Fruit fly (Drosophila melanogaster) whole organism, embryonic: ENCODE results near the gene CG32280.

ENCODE experiments used
- Blimp-1 ChIP-seq: fragments of 200-800 bp; sonication (Bioruptor generic); optimal IDR thresholded peaks from 3 replicates; lab custom pipeline; 2018; ENCODE audit warnings: missing biosample characterization, missing genetic modification characterization, mild to moderate bottlenecking, moderate library complexity, missing genetic modification reagents
- CG10321 ChIP-seq: fragments of 200-800 bp; sonication (Bioruptor generic); IDR thresholded peaks from 2 replicates; pipeline ENCODE4 v1.3.6; 2022; ENCODE audit warnings: missing biosample characterization, missing genetic modification characterization
- CG10431 ChIP-seq: fragments of 200-800 bp; sonication (Bioruptor generic); optimal IDR thresholded peaks from 3 replicates; lab custom pipeline; 2018; ENCODE audit warnings: missing biosample characterization, mild to moderate bottlenecking, missing genetic modification characterization
- CG11456 ChIP-seq: fragments of 200-800 bp; sonication (Bioruptor generic); IDR thresholded peaks from 3 replicates; pipeline ENCODE4 v1.3.6; 2022; ENCODE audit warnings: missing biosample characterization, missing genetic modification characterization
- CG11696 ChIP-seq: fragments of 200-800 bp; sonication (Bioruptor generic); IDR thresholded peaks from 2 replicates; pipeline ENCODE4 v1.3.6; 2022; ENCODE audit warnings: missing biosample characterization, missing genetic modification characterization
- CG12155 ChIP-seq: fragments of 200-800 bp; sonication (Bioruptor generic); optimal IDR thresholded peaks from 3 replicates; lab custom pipeline; 2016; ENCODE audit warnings: missing biosample characterization, missing genetic modification characterization
- CG12236 ChIP-seq: fragments of 200-800 bp; sonication (Bioruptor generic); optimal IDR thresholded peaks from 2 replicates; lab custom pipeline; 2016; ENCODE audit warnings: missing biosample characterization, missing genetic modification characterization
- CG12942 ChIP-seq: fragments of 200-800 bp; sonication (Bioruptor generic); optimal IDR thresholded peaks from 3 replicates; lab custom pipeline; 2016; ENCODE audit warnings: missing biosample characterization, missing genetic modification characterization
- CG14014 ChIP-seq: fragments of 200-800 bp; sonication (Bioruptor generic); IDR thresholded peaks from 2 replicates; pipeline ENCODE4 v1.3.6; 2022; ENCODE audit warnings: missing biosample characterization, missing genetic modification characterization
- CG15011 ChIP-seq: fragments of 200-800 bp; sonication (Bioruptor generic); optimal IDR thresholded peaks from 3 replicates; lab custom pipeline; 2018; ENCODE audit warnings: missing biosample characterization, mild to moderate bottlenecking, missing genetic modification characterization
- CG15269 ChIP-seq: fragments of 200-800 bp; sonication (Bioruptor generic); optimal IDR thresholded peaks from 2 replicates; lab custom pipeline; 2018; ENCODE audit warnings: missing biosample characterization, mild to moderate bottlenecking, missing genetic modification characterization, moderate library complexity
- CG17328 ChIP-seq: fragments of 200-800 bp; sonication (Bioruptor generic); IDR thresholded peaks from 2 replicates; pipeline ENCODE4 v1.3.6; 2022; ENCODE audit warnings: missing biosample characterization, missing genetic modification characterization
- CG17612 ChIP-seq: fragments of 200-800 bp; sonication (Bioruptor generic); IDR thresholded peaks from 2 replicates; pipeline ENCODE4 v1.3.6; 2022; ENCODE audit warnings: missing biosample characterization, missing genetic modification characterization
- CG17912 ChIP-seq: fragments of 200-800 bp; sonication (Bioruptor generic); optimal IDR thresholded peaks from 2 replicates; lab custom pipeline; 2018; ENCODE audit warnings: missing biosample characterization, mild to moderate bottlenecking, missing genetic modification characterization
- CG18764 ChIP-seq: fragments of 200-800 bp; sonication (Bioruptor generic); optimal IDR thresholded peaks from 3 replicates; lab custom pipeline; 2016; ENCODE audit warnings: missing biosample characterization, missing genetic modification characterization
- CG34376 ChIP-seq: fragments of 200-800 bp; sonication (Bioruptor generic); optimal IDR thresholded peaks from 2 replicates; lab custom pipeline; 2018; ENCODE audit warnings: missing biosample characterization, mild to moderate bottlenecking, missing genetic modification characterization
- CG3726 ChIP-seq: fragments of 200-800 bp; sonication (Bioruptor generic); IDR thresholded peaks from 3 replicates; pipeline ENCODE4, ENCODE4 v1.3.6; 2022; ENCODE audit warnings: missing biosample characterization, missing genetic modification characterization
- CG3847 ChIP-seq: fragments of 200-800 bp; sonication (Bioruptor generic); IDR thresholded peaks from 2 replicates; pipeline ENCODE4 v1.3.6; 2022; ENCODE audit warnings: missing biosample characterization, missing genetic modification characterization
- CG42726 ChIP-seq: fragments of 200-800 bp; sonication (Bioruptor generic); IDR thresholded peaks from 2 replicates; pipeline ENCODE4 v1.3.6; 2022; ENCODE audit warnings: missing biosample characterization, missing genetic modification characterization; ENCODE audit not compliant: partially characterized antibody
- CG4328 ChIP-seq: fragments of 200-800 bp; sonication (Bioruptor generic); optimal IDR thresholded peaks from 3 replicates; lab custom pipeline; 2017; ENCODE audit warnings: missing biosample characterization, missing genetic modification reagents, missing genetic modification characterization
- CG4854 ChIP-seq: fragments of 200-800 bp; sonication (Bioruptor generic); optimal IDR thresholded peaks from 2 replicates; lab custom pipeline; 2016; ENCODE audit warnings: missing biosample characterization, missing genetic modification characterization, inconsistent platforms
- CG7357 ChIP-seq: fragments of 200-800 bp; sonication (Bioruptor generic); IDR thresholded peaks from 3 replicates; pipeline ENCODE4 v1.3.6; 2022; ENCODE audit warnings: missing biosample characterization, missing genetic modification characterization
- CG8359 ChIP-seq: fragments of 200-800 bp; sonication (Bioruptor generic); optimal IDR thresholded peaks from 2 replicates; lab custom pipeline; 2017; ENCODE audit warnings: missing biosample characterization, mild to moderate bottlenecking, missing genetic modification characterization, borderline replicate concordance
- CG9797 ChIP-seq: fragments of 200-800 bp; sonication (Bioruptor generic); optimal IDR thresholded peaks from 3 replicates; lab custom pipeline; 2018; ENCODE audit warnings: missing biosample characterization, mild to moderate bottlenecking, missing genetic modification characterization
- E2f2 ChIP-seq: fragments of 200-800 bp; sonication (Bioruptor generic); IDR thresholded peaks from 2 replicates; pipeline ENCODE4 v1.3.6; 2022; ENCODE audit warnings: missing biosample characterization, missing genetic modification characterization
- Fer1 ChIP-seq: fragments of 200-800 bp; sonication (Bioruptor generic); optimal IDR thresholded peaks from 2 replicates; lab custom pipeline; 2017; ENCODE audit warnings: missing biosample characterization, mild to moderate bottlenecking, missing genetic modification characterization
- Fer2 ChIP-seq: fragments of 200-800 bp; sonication (Bioruptor generic); optimal IDR thresholded peaks from 2 replicates; lab custom pipeline; 2018; ENCODE audit warnings: missing biosample characterization, mild to moderate bottlenecking, missing genetic modification characterization, moderate library complexity
- Fer3 ChIP-seq: fragments of 200-800 bp; sonication (Bioruptor generic); optimal IDR thresholded peaks from 2 replicates; lab custom pipeline; 2018; ENCODE audit warnings: missing biosample characterization, mild to moderate bottlenecking, missing genetic modification characterization, moderate library complexity
- Hsf ChIP-seq: fragments of 200-800 bp; sonication (Bioruptor generic); optimal IDR thresholded peaks from 3 replicates; lab custom pipeline; 2016; ENCODE audit warnings: missing biosample characterization, missing genetic modification characterization
- Mad ChIP-seq: fragments of 200-800 bp; sonication (Bioruptor generic); optimal IDR thresholded peaks from 2 replicates; lab custom pipeline; 2016; ENCODE audit warnings: missing biosample characterization, missing genetic modification characterization
- Oli ChIP-seq: fragments of 200-800 bp; sonication (Bioruptor generic); optimal IDR thresholded peaks from 2 replicates; lab custom pipeline; 2018; ENCODE audit warnings: missing biosample characterization, mild to moderate bottlenecking, missing genetic modification characterization, moderate library complexity
- Rfx ChIP-seq: fragments of 200-800 bp; sonication (Bioruptor generic); IDR thresholded peaks from 2 replicates; pipeline ENCODE4 v1.3.6; 2022; ENCODE audit warnings: missing biosample characterization, missing genetic modification characterization
- TFAM ChIP-seq: fragments of 200-800 bp; sonication (Bioruptor generic); optimal IDR thresholded peaks from 2 replicates; lab custom pipeline; 2017; ENCODE audit warnings: missing biosample characterization, missing genetic modification characterization, inconsistent platforms
- cg ChIP-seq: fragments of 200-800 bp; sonication (Bioruptor generic); optimal IDR thresholded peaks from 3 replicates; lab custom pipeline; 2019; ENCODE audit warnings: missing biosample characterization, mild to moderate bottlenecking, missing genetic modification characterization, moderate library complexity
- emc ChIP-seq: fragments of 200-800 bp; sonication (Bioruptor generic); optimal IDR thresholded peaks from 2 replicates; lab custom pipeline; 2016; ENCODE audit warnings: missing biosample characterization, missing genetic modification characterization
- fu2 ChIP-seq: fragments of 200-800 bp; sonication (Bioruptor generic); optimal IDR thresholded peaks from 2 replicates; lab custom pipeline; 2016; ENCODE audit warnings: missing biosample characterization, missing genetic modification characterization
- grau ChIP-seq: fragments of 200-800 bp; optimal IDR thresholded peaks from 3 replicates; lab custom pipeline; 2019; ENCODE audit warnings: missing biosample characterization, mild to moderate bottlenecking, missing genetic modification characterization, moderate library complexity
- her ChIP-seq: fragments of 200-800 bp; sonication (Bioruptor generic); optimal IDR thresholded peaks from 2 replicates; lab custom pipeline; 2016; ENCODE audit warnings: missing biosample characterization, missing genetic modification characterization
- jigr1 ChIP-seq: fragments of 200-800 bp; sonication (Bioruptor generic); IDR thresholded peaks from 3 replicates; pipeline ENCODE4 v1.3.6; 2022; ENCODE audit warnings: missing biosample characterization, missing genetic modification characterization
- maf-S ChIP-seq: fragments of 200-800 bp; sonication (Bioruptor generic); optimal IDR thresholded peaks from 2 replicates; lab custom pipeline; 2016; ENCODE audit warnings: missing biosample characterization, missing genetic modification characterization
- nom ChIP-seq: fragments of 200-800 bp; sonication (Bioruptor generic); optimal IDR thresholded peaks from 2 replicates; lab custom pipeline; 2017; ENCODE audit warnings: missing biosample characterization, missing genetic modification characterization, mild to moderate bottlenecking, moderate library complexity, missing genetic modification reagents
- pnt ChIP-seq: fragments of 200-800 bp; sonication (Bioruptor generic); optimal IDR thresholded peaks from 3 replicates; lab custom pipeline; 2016; ENCODE audit warnings: missing biosample characterization, missing genetic modification characterization
- pros ChIP-seq: fragments of 200-800 bp; sonication (Bioruptor generic); optimal IDR thresholded peaks from 3 replicates; lab custom pipeline; 2019; ENCODE audit warnings: missing biosample characterization, mild to moderate bottlenecking, missing genetic modification characterization, moderate library complexity
- rib ChIP-seq: fragments of 200-800 bp; sonication (Bioruptor generic); IDR thresholded peaks from 2 replicates; pipeline ENCODE4 v1.3.6; 2022; ENCODE audit warnings: missing biosample characterization, missing genetic modification characterization
- run ChIP-seq: fragments of 200-800 bp; sonication (Bioruptor generic); optimal IDR thresholded peaks from 3 replicates; lab custom pipeline; 2018; ENCODE audit warnings: missing biosample characterization, mild to moderate bottlenecking, missing genetic modification characterization
- sim ChIP-seq: fragments of 200-800 bp; sonication (Bioruptor generic); IDR thresholded peaks from 2 replicates; pipeline ENCODE4 v1.3.6; 2022; ENCODE audit warnings: missing biosample characterization, missing genetic modification characterization
- tll ChIP-seq, 2 experiments: fragments of 200-800 bp in 1 of 2; fragments of >200 bp in 1 of 2; sonication (Bioruptor generic) in 1 of 2; optimal IDR thresholded peaks; 2 replicates each; lab custom pipeline; 2017 to 2019; ENCODE audit warnings: missing biosample characterization in 2 of 2, missing genetic modification characterization in 2 of 2, mild to moderate bottlenecking in 1 of 2, moderate library complexity in 1 of 2
- toy ChIP-seq: fragments of 200-800 bp; sonication (Bioruptor generic); IDR thresholded peaks from 2 replicates; pipeline ENCODE4 v1.3.6; 2022; ENCODE audit warnings: missing biosample characterization, missing genetic modification characterization

Gene CG32280

dm6 chr3L:3148125-3149059 is 16.6 kb upstream of the CG32280 start, which contains the start of the genes Usp5 and BtbVII (continued):
- TF ChIP-seq CG18764 (GFP tag; lab: Kevin White, UChicago): peak; percentile 20
- peak; percentile 28 for TF ChIP-seq fu2 (GFP tag; lab: Kevin White, UChicago)
- TF ChIP-seq Fer1 (GFP tag; lab: Kevin White, UChicago): peak; percentile 59
- TF ChIP-seq run (tag; lab: Kevin White, UChicago): no peak
- TF ChIP-seq CG14014 (GFP tag; lab: Robert Waterston, UW): peak; percentile 34; the same call in 1 of the 2 replicates
- TF ChIP-seq TFAM (GFP tag; lab: Kevin White, UChicago): no peak
- TF ChIP-seq CG10431: no peak
- TF ChIP-seq CG4328 (GFP tag; lab: Kevin White, UChicago): peak; percentile 29
- no peak for TF ChIP-seq CG10321 (GFP tag; lab: Robert Waterston, UW)
- TF ChIP-seq maf-S (GFP tag; lab: Kevin White, UChicago): peak; percentile 49
- peak; percentile 51 for TF ChIP-seq nom (GFP tag; lab: Kevin White, UChicago)
- TF ChIP-seq jigr1 (GFP tag; lab: Robert Waterston, UW): no peak
- TF ChIP-seq sim: 0 out of 2 replicates have a peak, but pooled peaks have one; percentile 7
- TF ChIP-seq CG7357 (GFP tag; lab: Robert Waterston, UW): 0 out of 3 replicates have a peak, but pooled peaks have one; percentile 12
- no peak for TF ChIP-seq cg (GFP tag; lab: Kevin White, UChicago)
- no peak for TF ChIP-seq Fer2 (tag; lab: Kevin White, UChicago)
- TF ChIP-seq CG8359 (GFP tag; lab: Kevin White, UChicago): no peak
- TF ChIP-seq Oli: peak; percentile 39
- peak; percentile 91 for TF ChIP-seq rib (GFP tag; lab: Robert Waterston, UW)
- peak; percentile 1 for TF ChIP-seq CG4854 (GFP tag; lab: Kevin White, UChicago)
- peak; percentile 59 for TF ChIP-seq grau (tag; lab: Kevin White, UChicago)
- TF ChIP-seq CG17328 (GFP tag; lab: Robert Waterston, UW): peak; percentile 30; the same call in 1 of the 2 replicates
- no peak for TF ChIP-seq CG17612
- no peak for TF ChIP-seq toy
- peak; percentile 66 for TF ChIP-seq Mad (GFP tag; lab: Kevin White, UChicago)
- TF ChIP-seq CG9797 (GFP tag; lab: Kevin White, UChicago): peak; percentile 81
- no peak for TF ChIP-seq pros
- TF ChIP-seq CG15011 (GFP tag; lab: Kevin White, UChicago): no peak
- TF ChIP-seq CG11696: 0 out of 2 replicates have a peak, but pooled peaks have one; percentile 33
- peak; percentile 76 for TF ChIP-seq Hsf (GFP tag; lab: Kevin White, UChicago)
- TF ChIP-seq CG34376 (GFP tag; lab: Kevin White, UChicago): peak; percentile 81
- TF ChIP-seq CG3847: peak; percentile 68
- TF ChIP-seq pnt: peak; percentile 55
- TF ChIP-seq Rfx (GFP tag; lab: Robert Waterston, UW): peak; percentile 76
- peak; percentile 45 for TF ChIP-seq CG12155 (GFP tag; lab: Kevin White, UChicago)
- no peak for TF ChIP-seq CG17912 (GFP tag; lab: Kevin White, UChicago)
- peak; percentile 50 for TF ChIP-seq Fer3 (tag; lab: Kevin White, UChicago)
- no peak for TF ChIP-seq emc
- TF ChIP-seq tll (GFP tag; optimal IDR thresholded peaks at IDR 0.05; lab: Kevin White, UChicago): peak in 1 of 2 experiments; percentile 61
- no peak for TF ChIP-seq CG11456 (GFP tag; lab: Robert Waterston, UW)
- no peak for TF ChIP-seq CG3726 (GFP tag; lab: Robert Waterston, UW)
- peak; percentile 50 for TF ChIP-seq CG12942 (GFP tag; lab: Kevin White, UChicago)
- TF ChIP-seq CG12236 (GFP tag; lab: Kevin White, UChicago): no peak
- TF ChIP-seq her: peak; percentile 74
- no peak for TF ChIP-seq Blimp-1 (GFP tag; lab: Kevin White, UChicago)
- TF ChIP-seq CG15269 (tag; lab: Kevin White, UChicago): peak; percentile 39
- TF ChIP-seq CG42726 (GFP tag; lab: Robert Waterston, UW): peak; percentile 49; the same call in 1 of the 2 replicates
- TF ChIP-seq E2f2: peak; percentile 49; the same call in 1 of the 2 replicates
